Worm (Caenorhabditis elegans): ENCODE measurements around the gene ptr-19.

ce11 chrIII:10825088-10825487, 43.4 kb downstream of the ptr-19 start:
- TF ChIP-seq ces-1 (GFP tag; optimal IDR thresholded peaks at IDR 0.05) (no peak), rnt-1 (tag; optimal IDR thresholded peaks at IDR 0.05) (no peak), pqm-1 (tag; optimal IDR thresholded peaks at IDR 0.05) (no peak), nhr-77 (tag; optimal IDR thresholded peaks at IDR 0.05) (no peak), jun-1 (tag; optimal IDR thresholded peaks at IDR 0.05) (no peak)
